Worm (Caenorhabditis elegans) whole organism, L1 larva: ENCODE results near the gene mbk-2.
A peak's percentile ranks its signal among the peaks of the same experiment; 100 is the strongest.

Experiments
- C04F5.9 ChIP-seq: sonication (generic microtip); optimal IDR thresholded peaks from 2 replicates; lab custom pipeline; 2016; ENCODE audit warnings: missing genetic modification characterization, missing compliant biosample characterization
- C16A3.4 ChIP-seq: fragments of 150-350 bp; optimal IDR thresholded peaks from 2 replicates; lab custom pipeline; 2014; ENCODE audit warnings: missing biosample characterization, missing genetic modification characterization
- C34B4.2 ChIP-seq: sonication (generic microtip); optimal IDR thresholded peaks from 2 replicates; lab custom pipeline; 2017; ENCODE audit warnings: mild to moderate bottlenecking, missing genetic modification characterization, missing compliant biosample characterization
- ama-1 ChIP-seq: fragments of 150-350 bp; optimal IDR thresholded peaks from 2 replicates; lab custom pipeline; 2014
- blmp-1 ChIP-seq: fragments of 150-350 bp; optimal IDR thresholded peaks from 2 replicates; lab custom pipeline; 2014; ENCODE audit warnings: missing biosample characterization, missing genetic modification characterization
- dpl-1 ChIP-seq, 3 experiments: fragments of 150-350 bp in 2 of 3; sonication (generic microtip) in 1 of 3; optimal IDR thresholded peaks; 2 replicates each; lab custom pipeline; 2014 to 2017; ENCODE audit warnings: missing biosample characterization in 3 of 3, missing genetic modification characterization in 3 of 3, missing genetic modification reagents in 3 of 3
- efl-3 ChIP-seq: fragments of 200-800 bp; sonication (Bioruptor generic); optimal IDR thresholded peaks from 2 replicates; lab custom pipeline; 2018; ENCODE audit warnings: mild to moderate bottlenecking, missing genetic modification characterization, missing compliant biosample characterization
- egl-27 ChIP-seq, 2 experiments: fragments of 150-350 bp in 1 of 2; sonication (generic microtip); optimal IDR thresholded peaks; 3 replicates each; lab custom pipeline; 2017 to 2018; ENCODE audit warnings: missing biosample characterization in 2 of 2, missing genetic modification characterization in 2 of 2, missing genetic modification reagents in 2 of 2
- elt-2 ChIP-seq: sonication (generic microtip); optimal IDR thresholded peaks from 2 replicates; lab custom pipeline; 2016; ENCODE audit warnings: missing genetic modification characterization, mild to moderate bottlenecking, inconsistent platforms, missing compliant biosample characterization, missing genetic modification reagents
- ets-5 ChIP-seq: fragments of 200-800 bp; sonication (Bioruptor generic); IDR thresholded peaks from 2 replicates; pipeline ENCODE4 v1.3.6; 2022; ENCODE audit warnings: missing genetic modification characterization, missing compliant biosample characterization
- fkh-10 ChIP-seq: sonication (generic microtip); optimal IDR thresholded peaks from 2 replicates; lab custom pipeline; 2017; ENCODE audit warnings: missing biosample characterization, missing genetic modification reagents, missing genetic modification characterization
- fkh-4 ChIP-seq: sonication (generic microtip); optimal IDR thresholded peaks from 2 replicates; lab custom pipeline; 2016; ENCODE audit warnings: missing compliant biosample characterization, missing genetic modification characterization, borderline replicate concordance
- fkh-8 ChIP-seq: sonication (generic microtip); optimal IDR thresholded peaks from 2 replicates; lab custom pipeline; 2016; ENCODE audit warnings: mild to moderate bottlenecking, missing genetic modification characterization, missing compliant biosample characterization
- fos-1 ChIP-seq: fragments of 150-350 bp; optimal IDR thresholded peaks from 2 replicates; lab custom pipeline; 2014; ENCODE audit warnings: missing biosample characterization, missing genetic modification characterization
- grh-1 ChIP-seq: fragments of 200-800 bp; sonication (Bioruptor generic); IDR thresholded peaks from 2 replicates; pipeline ENCODE4 v1.3.6; 2022; ENCODE audit warnings: missing genetic modification reagents, missing genetic modification characterization, missing compliant biosample characterization
- hlh-17 ChIP-seq: fragments of 200-800 bp; sonication (Bioruptor generic); optimal IDR thresholded peaks from 2 replicates; lab custom pipeline; 2018; ENCODE audit warnings: missing genetic modification characterization, mild to moderate bottlenecking, missing compliant biosample characterization, moderate library complexity, borderline replicate concordance
- hlh-4 ChIP-seq: sonication (generic microtip); optimal IDR thresholded peaks from 2 replicates; lab custom pipeline; 2016; ENCODE audit warnings: mild to moderate bottlenecking, missing genetic modification characterization, missing compliant biosample characterization
- hpl-2 ChIP-seq: fragments of 150-350 bp; optimal IDR thresholded peaks from 2 replicates; lab custom pipeline; 2014; ENCODE audit warnings: missing biosample characterization, missing genetic modification reagents, missing genetic modification characterization
- irx-1 ChIP-seq: sonication (generic microtip); optimal IDR thresholded peaks from 2 replicates; lab custom pipeline; 2016; ENCODE audit warnings: missing genetic modification characterization, missing compliant biosample characterization
- isw-1 ChIP-seq: fragments of 200-800 bp; sonication (Bioruptor generic); IDR thresholded peaks from 2 replicates; pipeline ENCODE4 v1.3.6; 2022; ENCODE audit warnings: missing genetic modification characterization, missing compliant biosample characterization
- jun-1 ChIP-seq: fragments of 150-350 bp; optimal IDR thresholded peaks from 2 replicates; lab custom pipeline; 2014; ENCODE audit warnings: missing biosample characterization, missing genetic modification reagents, missing genetic modification characterization
- lin-13 ChIP-seq: fragments of 150-350 bp; optimal IDR thresholded peaks from 2 replicates; lab custom pipeline; 2014; ENCODE audit warnings: missing biosample characterization, missing genetic modification reagents, missing genetic modification characterization
- lin-15B ChIP-seq: fragments of 150-350 bp; sonication (generic microtip); optimal IDR thresholded peaks from 3 replicates; lab custom pipeline; 2014; ENCODE audit warnings: missing biosample characterization, missing genetic modification characterization
- lin-35 ChIP-seq, 2 experiments: fragments of 150-350 bp; optimal IDR thresholded peaks; 2 replicates each; lab custom pipeline; 2014; ENCODE audit warnings: missing biosample characterization in 2 of 2, missing genetic modification characterization in 2 of 2, missing genetic modification reagents in 2 of 2
- lir-3 ChIP-seq: sonication (generic microtip); optimal IDR thresholded peaks from 2 replicates; lab custom pipeline; 2016; ENCODE audit warnings: mild to moderate bottlenecking, missing genetic modification characterization, moderate library complexity, missing compliant biosample characterization; ENCODE audit not compliant: poor library complexity
- lsy-2 ChIP-seq, 2 experiments: fragments of 150-350 bp; optimal IDR thresholded peaks; 2 replicates each; lab custom pipeline; 2014; ENCODE audit warnings: missing biosample characterization in 2 of 2, missing genetic modification characterization in 2 of 2
- mab-9 ChIP-seq: fragments of 200-800 bp; sonication (Bioruptor generic); IDR thresholded peaks from 2 replicates; pipeline ENCODE4 v1.3.6; 2022; ENCODE audit warnings: missing genetic modification reagents, missing genetic modification characterization, missing compliant biosample characterization
- mdl-1 ChIP-seq, 2 experiments: fragments of 150-350 bp; optimal IDR thresholded peaks; 2 replicates each; lab custom pipeline; 2014 to 2017; ENCODE audit warnings: missing biosample characterization in 2 of 2, missing genetic modification characterization in 2 of 2, inconsistent platforms in 1 of 2
- mef-2 ChIP-seq: fragments of 150-350 bp; optimal IDR thresholded peaks from 2 replicates; lab custom pipeline; 2014; ENCODE audit warnings: missing biosample characterization, missing genetic modification characterization
- mep-1 ChIP-seq: fragments of 150-350 bp; optimal IDR thresholded peaks from 2 replicates; lab custom pipeline; 2014; ENCODE audit warnings: missing biosample characterization, missing genetic modification characterization
- nhr-12 ChIP-seq: sonication (generic microtip); optimal IDR thresholded peaks from 2 replicates; lab custom pipeline; 2017; ENCODE audit warnings: missing biosample characterization, missing genetic modification characterization
- nhr-20 ChIP-seq: sonication (generic microtip); optimal IDR thresholded peaks from 2 replicates; lab custom pipeline; 2016; ENCODE audit warnings: mild to moderate bottlenecking, missing genetic modification characterization, missing compliant biosample characterization
- nhr-237 ChIP-seq: fragments of 150-350 bp; optimal IDR thresholded peaks from 2 replicates; lab custom pipeline; 2014; ENCODE audit warnings: missing biosample characterization, missing genetic modification characterization
- nhr-28 ChIP-seq: fragments of 150-350 bp; optimal IDR thresholded peaks from 2 replicates; lab custom pipeline; 2014; ENCODE audit warnings: missing biosample characterization, missing genetic modification characterization
- nhr-47 ChIP-seq: sonication (generic microtip); optimal IDR thresholded peaks from 2 replicates; lab custom pipeline; 2016; ENCODE audit warnings: mild to moderate bottlenecking, missing genetic modification characterization, moderate library complexity, missing compliant biosample characterization
- nhr-71 ChIP-seq: sonication (generic microtip); optimal IDR thresholded peaks from 2 replicates; lab custom pipeline; 2016; ENCODE audit warnings: mild to moderate bottlenecking, missing genetic modification characterization, moderate library complexity, missing compliant biosample characterization
- nhr-84 ChIP-seq: sonication (generic microtip); optimal IDR thresholded peaks from 2 replicates; lab custom pipeline; 2017; ENCODE audit warnings: missing biosample characterization, missing genetic modification characterization
- nhr-90 ChIP-seq: sonication (generic microtip); optimal IDR thresholded peaks from 2 replicates; lab custom pipeline; 2016; ENCODE audit warnings: mild to moderate bottlenecking, missing genetic modification characterization, missing compliant biosample characterization; ENCODE audit not compliant: poor library complexity
- pag-3 ChIP-seq: sonication (generic microtip); optimal IDR thresholded peaks from 2 replicates; lab custom pipeline; 2017; ENCODE audit warnings: missing genetic modification characterization, mild to moderate bottlenecking, missing compliant biosample characterization, antibody characterized with exemption, borderline replicate concordance; ENCODE audit not compliant: insufficient read depth
- skn-1 ChIP-seq: fragments of 150-350 bp; optimal IDR thresholded peaks from 2 replicates; lab custom pipeline; 2014; ENCODE audit warnings: missing biosample characterization, missing genetic modification characterization
- snpc-4 ChIP-seq: fragments of 150-350 bp; optimal IDR thresholded peaks from 2 replicates; lab custom pipeline; 2014; ENCODE audit warnings: missing biosample characterization, missing genetic modification characterization
- snu-23 ChIP-seq: sonication (generic microtip); optimal IDR thresholded peaks from 2 replicates; lab custom pipeline; 2016; ENCODE audit warnings: missing genetic modification characterization, missing compliant biosample characterization
- sptf-1 ChIP-seq: fragments of 150-350 bp; optimal IDR thresholded peaks from 2 replicates; lab custom pipeline; 2014; ENCODE audit warnings: missing biosample characterization, missing genetic modification characterization
- sup-37 ChIP-seq: fragments of 200-800 bp; sonication (Bioruptor generic); optimal IDR thresholded peaks from 2 replicates; lab custom pipeline; 2018; ENCODE audit warnings: mild to moderate bottlenecking, missing genetic modification characterization, missing compliant biosample characterization
- swsn-7 ChIP-seq: sonication (generic microtip); optimal IDR thresholded peaks from 2 replicates; lab custom pipeline; 2016; ENCODE audit warnings: missing genetic modification characterization, missing compliant biosample characterization
- tbx-2 ChIP-seq: sonication (generic microtip); optimal IDR thresholded peaks from 2 replicates; lab custom pipeline; 2016; ENCODE audit warnings: missing genetic modification characterization, missing compliant biosample characterization
- tlp-1 ChIP-seq: fragments of 150-350 bp; optimal IDR thresholded peaks from 2 replicates; lab custom pipeline; 2014; ENCODE audit warnings: missing biosample characterization, missing genetic modification characterization
- unc-62 ChIP-seq: fragments of 150-350 bp; optimal IDR thresholded peaks from 2 replicates; lab custom pipeline; 2014; ENCODE audit warnings: missing biosample characterization, missing genetic modification reagents, missing genetic modification characterization
- unc-86 ChIP-seq: sonication (generic microtip); optimal IDR thresholded peaks from 2 replicates; lab custom pipeline; 2016; ENCODE audit warnings: missing genetic modification characterization, missing compliant biosample characterization
- unc-98 ChIP-seq: fragments of 200-800 bp; sonication (Bioruptor generic); IDR thresholded peaks from 2 replicates; pipeline ENCODE4 v1.3.6; 2022; ENCODE audit warnings: missing genetic modification characterization, missing compliant biosample characterization
- vab-15 ChIP-seq: sonication (generic microtip); optimal IDR thresholded peaks from 2 replicates; lab custom pipeline; 2017; ENCODE audit warnings: missing genotype, mild to moderate bottlenecking, missing genetic modification characterization, missing compliant biosample characterization
- zag-1 ChIP-seq: fragments of 150-350 bp; optimal IDR thresholded peaks from 2 replicates; lab custom pipeline; 2014; ENCODE audit warnings: missing biosample characterization, missing genetic modification characterization
- zip-4 ChIP-seq: fragments of 200-800 bp; sonication (Bioruptor generic); optimal IDR thresholded peaks from 2 replicates; lab custom pipeline; 2018; ENCODE audit warnings: mild to moderate bottlenecking, missing genetic modification characterization, moderate library complexity, missing compliant biosample characterization
- ztf-4 ChIP-seq: fragments of 150-350 bp; optimal IDR thresholded peaks from 2 replicates; lab custom pipeline; 2014; ENCODE audit warnings: missing biosample characterization, missing genetic modification characterization

Gene mbk-2

ce11 chrIV:13013231-13013630 is 4.3 kb downstream of the mbk-2 start:
- TF ChIP-seq lin-15B (tag; lab: Kevin White, UChicago) (no peak), lin-35 (GFP tag; optimal IDR thresholded peaks at IDR 0.05; lab: Kevin White, UChicago) (peak in 1 of 2 experiments; percentile 14), blmp-1 (tag; lab: Kevin White, UChicago) (peak; percentile 99), skn-1 (tag; lab: Kevin White, UChicago) (no peak), fkh-10 (GFP tag; lab: Kevin White, UChicago) (no peak), hpl-2 (no peak), mef-2 (tag; lab: Kevin White, UChicago) (no peak), nhr-28 (tag; lab: Kevin White, UChicago) (no peak), lir-3 (no peak), sup-37 (GFP tag; lab: Kevin White, UChicago) (no peak), C16A3.4 (tag; lab: Kevin White, UChicago) (no peak), mab-9 (no peak), ama-1 (lab: Kevin White, UChicago) (no peak), vab-15 (tag; lab: Kevin White, UChicago) (no peak), nhr-20 (tag; lab: Kevin White, UChicago) (peak; percentile 17), hlh-4 (tag; lab: Kevin White, UChicago) (no peak), nhr-12 (tag; lab: Kevin White, UChicago) (no peak), unc-62 (GFP tag; lab: Kevin White, UChicago) (no peak), hlh-17 (GFP tag; lab: Kevin White, UChicago) (no peak), nhr-47 (tag; lab: Kevin White, UChicago) (no peak), tbx-2 (tag; lab: Kevin White, UChicago) (no peak), fkh-4 (tag; lab: Kevin White, UChicago) (no peak), isw-1 (GFP tag; lab: Robert Waterston, UW) (no peak), snu-23 (peak; percentile 36), efl-3 (GFP tag; lab: Kevin White, UChicago) (no peak), ztf-4 (tag; lab: Kevin White, UChicago) (no peak), pag-3 (no peak), C04F5.9 (no peak), nhr-90 (tag; lab: Kevin White, UChicago) (no peak), nhr-71 (tag; lab: Kevin White, UChicago) (peak; percentile 5), fos-1 (tag; lab: Kevin White, UChicago) (no peak), lin-13 (GFP tag; lab: Kevin White, UChicago) (no peak), sptf-1 (tag; lab: Kevin White, UChicago) (no peak), zag-1 (tag; lab: Kevin White, UChicago) (no peak), unc-86 (tag; lab: Kevin White, UChicago) (no peak), tlp-1 (tag; lab: Kevin White, UChicago) (no peak), lsy-2 (tag; optimal IDR thresholded peaks at IDR 0.05; lab: Kevin White, UChicago) (peak in 1 of 2 experiments; percentile 10), ets-5 (GFP tag; lab: Robert Waterston, UW) (no peak), egl-27 (tag; optimal IDR thresholded peaks at IDR 0.05; lab: Kevin White, UChicago) (no peak), swsn-7 (tag; lab: Kevin White, UChicago) (no peak), snpc-4 (no peak), grh-1 (GFP tag; lab: Robert Waterston, UW) (no peak), unc-98 (GFP tag; lab: Robert Waterston, UW) (no peak), fkh-8 (no peak), dpl-1 (GFP tag; optimal IDR thresholded peaks at IDR 0.05; lab: Kevin White, UChicago) (no peak), irx-1 (tag; lab: Kevin White, UChicago) (no peak), zip-4 (no peak), jun-1 (no peak), nhr-237 (tag; lab: Kevin White, UChicago) (no peak), mdl-1 (tag; optimal IDR thresholded peaks at IDR 0.05; lab: Kevin White, UChicago) (peak in 1 of 2 experiments; percentile 17), C34B4.2 (no peak), elt-2 (tag; lab: Kevin White, UChicago) (no peak), mep-1 (tag; lab: Kevin White, UChicago) (peak; percentile 22), nhr-84 (no peak)
